Worm (Caenorhabditis elegans): ENCODE data around the gene nlp-66.

The nlp-66 gene

ce11 chrX:11107076-11107475, 9.5 kb downstream of the nlp-66 start, which contains the start of gene clc-17:
Gene clc-17, plus strand, starts transcription at chrX:11107376.
- no peak for TF ChIP-seq fkh-4 (tag; optimal IDR thresholded peaks at IDR 0.05; ENCODE audit: borderline replicate concordance)
- TF ChIP-seq isw-1 (GFP tag; IDR thresholded peaks at IDR 0.05) = no peak
- no peak for TF ChIP-seq dpl-1 (GFP tag; optimal IDR thresholded peaks at IDR 0.05)
- no peak for TF ChIP-seq lin-35 (GFP tag; optimal IDR thresholded peaks at IDR 0.05)
- TF ChIP-seq egl-27 (tag; optimal IDR thresholded peaks at IDR 0.05) = no peak
- no peak for TF ChIP-seq sox-4 (tag; optimal IDR thresholded peaks at IDR 0.05)
- TF ChIP-seq unc-130 (tag; optimal IDR thresholded peaks at IDR 0.05) = no peak
- no peak for TF ChIP-seq ets-5 (GFP tag; IDR thresholded peaks at IDR 0.05)
- TF ChIP-seq snu-23 (GFP tag; optimal IDR thresholded peaks at IDR 0.05) = no peak
- TF ChIP-seq rnt-1 (tag; optimal IDR thresholded peaks at IDR 0.05) = no peak

ce11 chrX:11104883-11105629, 11.6 kb downstream of the nlp-66 start, which contains the start of gene W02H3.1:
Gene W02H3.1, minus strand, starts transcription at chrX:11105460.
- TF ChIP-seq fos-1 (tag; optimal IDR thresholded peaks at IDR 0.05) (no peak), efl-1 (optimal IDR thresholded peaks at IDR 0.05) (no peak), efl-1 (GFP tag; optimal IDR thresholded peaks at IDR 0.05 in 1 of 2) (peak in 1 of 2 experiments; percentile 89), lin-35 (GFP tag; optimal IDR thresholded peaks at IDR 0.05) (no peak), skn-1 (tag; optimal IDR thresholded peaks at IDR 0.05) (no peak)

ce11 chrX:11103173-11103572, 13.4 kb downstream of the nlp-66 start:
- TF ChIP-seq dsc-1 (tag; optimal IDR thresholded peaks at IDR 0.05) (no peak), nhr-90 (tag; optimal IDR thresholded peaks at IDR 0.05; ENCODE audit: poor library complexity) (no peak), C04F5.9 (tag; optimal IDR thresholded peaks at IDR 0.05) (no peak), dpl-1 (GFP tag; optimal IDR thresholded peaks at IDR 0.05) (no peak), efl-1 (optimal IDR thresholded peaks at IDR 0.05) (no peak), efl-1 (GFP tag; optimal IDR thresholded peaks at IDR 0.05 in 1 of 2) (no peak), nhr-85 (tag) (no peak), ceh-90 (tag; optimal IDR thresholded peaks at IDR 0.05) (no peak)

DNA sequence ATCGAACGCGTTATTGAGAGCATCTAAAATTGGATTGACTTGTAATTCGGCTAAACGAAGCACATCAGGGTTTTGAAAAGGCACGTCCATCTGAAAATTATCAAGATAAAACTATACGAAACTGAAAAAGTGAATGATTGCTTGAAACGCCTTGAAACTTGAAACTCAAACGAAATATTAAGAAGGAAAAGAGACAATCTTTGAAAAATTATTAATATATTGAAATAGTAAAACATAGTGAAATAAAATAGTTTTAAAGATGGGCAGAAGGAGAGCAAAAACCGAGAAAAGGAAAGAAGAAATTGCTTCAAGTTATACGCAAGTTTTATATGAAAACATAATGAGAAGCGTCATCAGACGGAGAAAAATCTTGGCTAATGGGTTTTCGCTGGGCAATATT, 18.5 kb downstream of the nlp-66 start, which contains the start of gene W02H3.3:
Gene W02H3.3 (minus strand): TSS at position 101 of the 400 bp plus-strand sequence.
- TF ChIP-seq lir-3 (tag; optimal IDR thresholded peaks at IDR 0.05; ENCODE audit: poor library complexity) (no peak), lin-14 (GFP tag; optimal IDR thresholded peaks at IDR 0.05) (no peak), ces-1 (GFP tag; optimal IDR thresholded peaks at IDR 0.05) (no peak), lin-13 (GFP tag; optimal IDR thresholded peaks at IDR 0.05) (no peak), grh-1 (GFP tag; IDR thresholded peaks at IDR 0.05) (no peak), snu-23 (GFP tag; optimal IDR thresholded peaks at IDR 0.05) (no peak), ztf-11 (tag; optimal IDR thresholded peaks at IDR 0.05) (no peak), nhr-90 (tag; optimal IDR thresholded peaks at IDR 0.05; ENCODE audit: poor library complexity) (no peak)

ce11 chrX:11097343-11097742, 19.3 kb downstream of the nlp-66 start:
- TF ChIP-seq lir-3 (tag; optimal IDR thresholded peaks at IDR 0.05; ENCODE audit: poor library complexity) (no peak), nhr-71 (tag; optimal IDR thresholded peaks at IDR 0.05) (no peak), mdl-1 (tag; optimal IDR thresholded peaks at IDR 0.05) (no peak), swsn-7 (tag; optimal IDR thresholded peaks at IDR 0.05) (no peak), ets-5 (GFP tag; IDR thresholded peaks at IDR 0.05) (no peak), lin-15B (tag; optimal IDR thresholded peaks at IDR 0.05) (no peak), pqm-1 (tag; optimal IDR thresholded peaks at IDR 0.05) (no peak), ceh-63 (GFP tag; optimal IDR thresholded peaks at IDR 0.05) (no peak), ceh-90 (tag; optimal IDR thresholded peaks at IDR 0.05) (no peak), unc-130 (tag; optimal IDR thresholded peaks at IDR 0.05) (no peak), fos-1 (tag; optimal IDR thresholded peaks at IDR 0.05) (no peak), fkh-4 (tag; optimal IDR thresholded peaks at IDR 0.05; ENCODE audit: borderline replicate concordance) (no peak)

Data from whole organism, L1 larva.